Worm (Caenorhabditis elegans) whole organism, L1 larva: ENCODE data around the gene madf-9.

Experiments used
- C04F5.9 ChIP-seq: sonication (generic microtip); optimal IDR thresholded peaks from 2 replicates; lab custom pipeline; 2016; ENCODE audit warnings: missing genetic modification characterization, missing compliant biosample characterization
- C16A3.4 ChIP-seq: fragments of 150-350 bp; optimal IDR thresholded peaks from 2 replicates; lab custom pipeline; 2014; ENCODE audit warnings: missing biosample characterization, missing genetic modification characterization
- C34B4.2 ChIP-seq: sonication (generic microtip); optimal IDR thresholded peaks from 2 replicates; lab custom pipeline; 2017; ENCODE audit warnings: mild to moderate bottlenecking, missing genetic modification characterization, missing compliant biosample characterization
- aha-1 ChIP-seq: fragments of 150-350 bp; optimal IDR thresholded peaks from 2 replicates; lab custom pipeline; 2014; ENCODE audit warnings: missing biosample characterization, missing genetic modification characterization
- aly-2 ChIP-seq: fragments of 150-350 bp; optimal IDR thresholded peaks from 2 replicates; lab custom pipeline; 2014; ENCODE audit warnings: missing biosample characterization, missing genetic modification characterization
- blmp-1 ChIP-seq: fragments of 150-350 bp; optimal IDR thresholded peaks from 2 replicates; lab custom pipeline; 2014; ENCODE audit warnings: missing biosample characterization, missing genetic modification characterization
- ceh-63 ChIP-seq: fragments of 200-800 bp; sonication (Bioruptor generic); optimal IDR thresholded peaks from 2 replicates; lab custom pipeline; 2018; ENCODE audit warnings: mild to moderate bottlenecking, missing genetic modification characterization, missing compliant biosample characterization
- ceh-88 ChIP-seq: fragments of 200-800 bp; sonication (Bioruptor generic); IDR thresholded peaks from 2 replicates; pipeline ENCODE4 v1.3.6; 2022; ENCODE audit warnings: missing genetic modification characterization, missing compliant biosample characterization
- ceh-90 ChIP-seq: sonication (generic microtip); optimal IDR thresholded peaks from 2 replicates; lab custom pipeline; 2016; ENCODE audit warnings: missing genetic modification characterization, missing compliant biosample characterization
- efl-3 ChIP-seq: fragments of 200-800 bp; sonication (Bioruptor generic); optimal IDR thresholded peaks from 2 replicates; lab custom pipeline; 2018; ENCODE audit warnings: mild to moderate bottlenecking, missing genetic modification characterization, missing compliant biosample characterization
- egl-13 ChIP-seq: sonication (generic microtip); optimal IDR thresholded peaks from 2 replicates; lab custom pipeline; 2016; ENCODE audit warnings: missing genotype, missing genetic modification reagents, missing genetic modification characterization, missing compliant biosample characterization
- egl-27 ChIP-seq, 2 experiments: fragments of 150-350 bp in 1 of 2; sonication (generic microtip); optimal IDR thresholded peaks; 3 replicates each; lab custom pipeline; 2017 to 2018; ENCODE audit warnings: missing biosample characterization in 2 of 2, missing genetic modification characterization in 2 of 2, missing genetic modification reagents in 2 of 2
- elt-2 ChIP-seq: sonication (generic microtip); optimal IDR thresholded peaks from 2 replicates; lab custom pipeline; 2016; ENCODE audit warnings: missing genetic modification characterization, mild to moderate bottlenecking, inconsistent platforms, missing compliant biosample characterization, missing genetic modification reagents
- elt-3 ChIP-seq, 6 experiments: fragments of 150-350 bp in 1 of 6; sonication (generic microtip); optimal IDR thresholded peaks; 2 replicates each; lab custom pipeline; 2017 to 2018; ENCODE audit warnings: missing biosample characterization in 6 of 6, missing genetic modification characterization in 6 of 6, inconsistent platforms in 1 of 6
- ets-5 ChIP-seq: fragments of 200-800 bp; sonication (Bioruptor generic); IDR thresholded peaks from 2 replicates; pipeline ENCODE4 v1.3.6; 2022; ENCODE audit warnings: missing genetic modification characterization, missing compliant biosample characterization
- fkh-10 ChIP-seq: sonication (generic microtip); optimal IDR thresholded peaks from 2 replicates; lab custom pipeline; 2017; ENCODE audit warnings: missing biosample characterization, missing genetic modification reagents, missing genetic modification characterization
- fkh-4 ChIP-seq: sonication (generic microtip); optimal IDR thresholded peaks from 2 replicates; lab custom pipeline; 2016; ENCODE audit warnings: missing compliant biosample characterization, missing genetic modification characterization, borderline replicate concordance
- fos-1 ChIP-seq: fragments of 150-350 bp; optimal IDR thresholded peaks from 2 replicates; lab custom pipeline; 2014; ENCODE audit warnings: missing biosample characterization, missing genetic modification characterization
- grh-1 ChIP-seq: fragments of 200-800 bp; sonication (Bioruptor generic); IDR thresholded peaks from 2 replicates; pipeline ENCODE4 v1.3.6; 2022; ENCODE audit warnings: missing genetic modification reagents, missing genetic modification characterization, missing compliant biosample characterization
- hlh-17 ChIP-seq: fragments of 200-800 bp; sonication (Bioruptor generic); optimal IDR thresholded peaks from 2 replicates; lab custom pipeline; 2018; ENCODE audit warnings: missing genetic modification characterization, mild to moderate bottlenecking, missing compliant biosample characterization, moderate library complexity, borderline replicate concordance
- hlh-4 ChIP-seq: sonication (generic microtip); optimal IDR thresholded peaks from 2 replicates; lab custom pipeline; 2016; ENCODE audit warnings: mild to moderate bottlenecking, missing genetic modification characterization, missing compliant biosample characterization
- irx-1 ChIP-seq: sonication (generic microtip); optimal IDR thresholded peaks from 2 replicates; lab custom pipeline; 2016; ENCODE audit warnings: missing genetic modification characterization, missing compliant biosample characterization
- isw-1 ChIP-seq: fragments of 200-800 bp; sonication (Bioruptor generic); IDR thresholded peaks from 2 replicates; pipeline ENCODE4 v1.3.6; 2022; ENCODE audit warnings: missing genetic modification characterization, missing compliant biosample characterization
- jun-1 ChIP-seq: fragments of 150-350 bp; optimal IDR thresholded peaks from 2 replicates; lab custom pipeline; 2014; ENCODE audit warnings: missing biosample characterization, missing genetic modification reagents, missing genetic modification characterization
- lin-13 ChIP-seq: fragments of 150-350 bp; optimal IDR thresholded peaks from 2 replicates; lab custom pipeline; 2014; ENCODE audit warnings: missing biosample characterization, missing genetic modification reagents, missing genetic modification characterization
- lin-14 ChIP-seq: fragments of 200-800 bp; sonication (Bioruptor generic); optimal IDR thresholded peaks from 2 replicates; lab custom pipeline; 2018; ENCODE audit warnings: mild to moderate bottlenecking, missing genetic modification characterization, moderate library complexity, missing compliant biosample characterization
- lsy-2 ChIP-seq, 2 experiments: fragments of 150-350 bp; optimal IDR thresholded peaks; 2 replicates each; lab custom pipeline; 2014; ENCODE audit warnings: missing biosample characterization in 2 of 2, missing genetic modification characterization in 2 of 2
- mdl-1 ChIP-seq, 2 experiments: fragments of 150-350 bp; optimal IDR thresholded peaks; 2 replicates each; lab custom pipeline; 2014 to 2017; ENCODE audit warnings: missing biosample characterization in 2 of 2, missing genetic modification characterization in 2 of 2, inconsistent platforms in 1 of 2
- mef-2 ChIP-seq: fragments of 150-350 bp; optimal IDR thresholded peaks from 2 replicates; lab custom pipeline; 2014; ENCODE audit warnings: missing biosample characterization, missing genetic modification characterization
- mep-1 ChIP-seq: fragments of 150-350 bp; optimal IDR thresholded peaks from 2 replicates; lab custom pipeline; 2014; ENCODE audit warnings: missing biosample characterization, missing genetic modification characterization
- nhr-11 ChIP-seq: fragments of 150-350 bp; optimal IDR thresholded peaks from 2 replicates; lab custom pipeline; 2014; ENCODE audit warnings: missing biosample characterization, missing genetic modification characterization
- nhr-12 ChIP-seq: sonication (generic microtip); optimal IDR thresholded peaks from 2 replicates; lab custom pipeline; 2017; ENCODE audit warnings: missing biosample characterization, missing genetic modification characterization
- nhr-20 ChIP-seq: sonication (generic microtip); optimal IDR thresholded peaks from 2 replicates; lab custom pipeline; 2016; ENCODE audit warnings: mild to moderate bottlenecking, missing genetic modification characterization, missing compliant biosample characterization
- nhr-47 ChIP-seq: sonication (generic microtip); optimal IDR thresholded peaks from 2 replicates; lab custom pipeline; 2016; ENCODE audit warnings: mild to moderate bottlenecking, missing genetic modification characterization, moderate library complexity, missing compliant biosample characterization
- nhr-76 ChIP-seq: sonication (generic microtip); optimal IDR thresholded peaks from 2 replicates; lab custom pipeline; 2017; ENCODE audit warnings: missing biosample characterization, missing genetic modification characterization
- nhr-77 ChIP-seq: fragments of 150-350 bp; optimal IDR thresholded peaks from 2 replicates; lab custom pipeline; 2014; ENCODE audit warnings: missing biosample characterization, missing genetic modification characterization
- nhr-90 ChIP-seq: sonication (generic microtip); optimal IDR thresholded peaks from 2 replicates; lab custom pipeline; 2016; ENCODE audit warnings: mild to moderate bottlenecking, missing genetic modification characterization, missing compliant biosample characterization; ENCODE audit not compliant: poor library complexity
- pax-3 ChIP-seq: fragments of 200-800 bp; sonication (Bioruptor generic); optimal IDR thresholded peaks from 2 replicates; lab custom pipeline; 2018; ENCODE audit warnings: mild to moderate bottlenecking, missing genetic modification characterization, moderate library complexity, missing compliant biosample characterization
- pqm-1 ChIP-seq: sonication (generic microtip); optimal IDR thresholded peaks from 3 replicates; lab custom pipeline; 2017; ENCODE audit warnings: missing biosample characterization, missing genetic modification characterization
- rnt-1 ChIP-seq: sonication (generic microtip); optimal IDR thresholded peaks from 2 replicates; lab custom pipeline; 2016; ENCODE audit warnings: mild to moderate bottlenecking, missing genetic modification characterization, moderate library complexity, missing compliant biosample characterization
- skn-1 ChIP-seq: fragments of 150-350 bp; optimal IDR thresholded peaks from 2 replicates; lab custom pipeline; 2014; ENCODE audit warnings: missing biosample characterization, missing genetic modification characterization
- sox-4 ChIP-seq: sonication (generic microtip); optimal IDR thresholded peaks from 2 replicates; lab custom pipeline; 2016; ENCODE audit warnings: missing genetic modification characterization, missing compliant biosample characterization
- sptf-1 ChIP-seq: fragments of 150-350 bp; optimal IDR thresholded peaks from 2 replicates; lab custom pipeline; 2014; ENCODE audit warnings: missing biosample characterization, missing genetic modification characterization
- sup-37 ChIP-seq: fragments of 200-800 bp; sonication (Bioruptor generic); optimal IDR thresholded peaks from 2 replicates; lab custom pipeline; 2018; ENCODE audit warnings: mild to moderate bottlenecking, missing genetic modification characterization, missing compliant biosample characterization
- tbx-2 ChIP-seq: sonication (generic microtip); optimal IDR thresholded peaks from 2 replicates; lab custom pipeline; 2016; ENCODE audit warnings: missing genetic modification characterization, missing compliant biosample characterization
- tlp-1 ChIP-seq: fragments of 150-350 bp; optimal IDR thresholded peaks from 2 replicates; lab custom pipeline; 2014; ENCODE audit warnings: missing biosample characterization, missing genetic modification characterization
- unc-130 ChIP-seq: fragments of 150-350 bp; optimal IDR thresholded peaks from 2 replicates; lab custom pipeline; 2017; ENCODE audit warnings: missing biosample characterization, missing genetic modification characterization, inconsistent platforms
- unc-30 ChIP-seq: sonication (generic microtip); optimal IDR thresholded peaks from 2 replicates; lab custom pipeline; 2017; ENCODE audit warnings: missing biosample characterization, missing genetic modification characterization
- unc-62 ChIP-seq: fragments of 150-350 bp; optimal IDR thresholded peaks from 2 replicates; lab custom pipeline; 2014; ENCODE audit warnings: missing biosample characterization, missing genetic modification reagents, missing genetic modification characterization
- unc-98 ChIP-seq: fragments of 200-800 bp; sonication (Bioruptor generic); IDR thresholded peaks from 2 replicates; pipeline ENCODE4 v1.3.6; 2022; ENCODE audit warnings: missing genetic modification characterization, missing compliant biosample characterization
- vab-15 ChIP-seq: sonication (generic microtip); optimal IDR thresholded peaks from 2 replicates; lab custom pipeline; 2017; ENCODE audit warnings: missing genotype, mild to moderate bottlenecking, missing genetic modification characterization, missing compliant biosample characterization
- xbp-1 ChIP-seq: sonication (generic microtip); optimal IDR thresholded peaks from 2 replicates; lab custom pipeline; 2016; ENCODE audit warnings: missing genetic modification characterization, missing compliant biosample characterization
- zag-1 ChIP-seq: fragments of 150-350 bp; optimal IDR thresholded peaks from 2 replicates; lab custom pipeline; 2014; ENCODE audit warnings: missing biosample characterization, missing genetic modification characterization
- ztf-4 ChIP-seq: fragments of 150-350 bp; optimal IDR thresholded peaks from 2 replicates; lab custom pipeline; 2014; ENCODE audit warnings: missing biosample characterization, missing genetic modification characterization

madf-9 gene

ce11 chrIV:3648634-3649240, 11.9 kb downstream of the madf-9 start, which contains the start of gene CC8.2 (continued):
- TF ChIP-seq xbp-1 (tag; lab: Kevin White, UChicago) = no peak
- no peak for TF ChIP-seq egl-13 (tag; lab: Kevin White, UChicago)
- no peak for TF ChIP-seq nhr-12
- TF ChIP-seq nhr-47 = peak; percentile 58
- no peak for TF ChIP-seq aly-2 (tag; lab: Kevin White, UChicago)
- no peak for TF ChIP-seq C34B4.2 (tag; lab: Kevin White, UChicago)
- peak; percentile 55 for TF ChIP-seq blmp-1 (tag; lab: Kevin White, UChicago)
- TF ChIP-seq grh-1 = 0 out of 2 replicates have a peak, but pooled peaks have one; percentile 40
- TF ChIP-seq isw-1 (GFP tag; lab: Robert Waterston, UW) = no peak
- TF ChIP-seq fos-1 (tag; lab: Kevin White, UChicago) = no peak
- no peak for TF ChIP-seq sptf-1
- peak; percentile 45 for TF ChIP-seq unc-130
- TF ChIP-seq nhr-90 (tag; lab: Kevin White, UChicago) = peak; percentile 74
- no peak for TF ChIP-seq aha-1
- TF ChIP-seq sup-37 (GFP tag; lab: Kevin White, UChicago) = peak; percentile 6
- TF ChIP-seq ets-5 (GFP tag; lab: Robert Waterston, UW) = no peak
- no peak for TF ChIP-seq hlh-4 (tag; lab: Kevin White, UChicago)
- TF ChIP-seq efl-3 (GFP tag; lab: Kevin White, UChicago) = no peak
- no peak for TF ChIP-seq tlp-1 (tag; lab: Kevin White, UChicago)
- no peak for TF ChIP-seq pqm-1
- peak; percentile 59 for TF ChIP-seq nhr-20
- peak; percentile 17 for TF ChIP-seq C16A3.4 (tag; lab: Kevin White, UChicago)
- TF ChIP-seq hlh-17 = no peak
- TF ChIP-seq nhr-11 = no peak
- TF ChIP-seq mep-1 = no peak
- TF ChIP-seq C04F5.9 (tag; lab: Kevin White, UChicago) = no peak
- TF ChIP-seq unc-30 (tag; lab: Kevin White, UChicago) = no peak
- TF ChIP-seq elt-3 (tag; optimal IDR thresholded peaks at IDR 0.05; lab: Kevin White, UChicago) = peak in 4 of 6 experiments; percentile 5 to 84 (median 61)
- TF ChIP-seq lin-13 (GFP tag; lab: Kevin White, UChicago) = no peak
- TF ChIP-seq unc-98 (GFP tag; lab: Robert Waterston, UW) = no peak
- no peak for TF ChIP-seq mef-2 (tag; lab: Kevin White, UChicago)
- no peak for TF ChIP-seq nhr-76
- TF ChIP-seq jun-1 (tag; lab: Kevin White, UChicago) = no peak
- TF ChIP-seq nhr-77 = no peak
- TF ChIP-seq fkh-4 = no peak
- TF ChIP-seq lin-14 (GFP tag; lab: Kevin White, UChicago) = peak; percentile 82
- peak in 1 of 2 experiments; percentile 70 for TF ChIP-seq mdl-1 (tag; optimal IDR thresholded peaks at IDR 0.05; lab: Kevin White, UChicago)
- no peak for TF ChIP-seq egl-27 (tag; optimal IDR thresholded peaks at IDR 0.05; lab: Kevin White, UChicago)
- TF ChIP-seq fkh-10 = no peak
- TF ChIP-seq ceh-63 (GFP tag; lab: Kevin White, UChicago) = no peak
- no peak for TF ChIP-seq vab-15 (tag; lab: Kevin White, UChicago)
- TF ChIP-seq irx-1 (tag; lab: Kevin White, UChicago) = no peak
- no peak for TF ChIP-seq unc-62 (GFP tag; lab: Kevin White, UChicago)
- no peak for TF ChIP-seq pax-3 (tag; lab: Kevin White, UChicago)
- no peak for TF ChIP-seq ceh-90 (tag; lab: Kevin White, UChicago)
- TF ChIP-seq ceh-88 (GFP tag; lab: Robert Waterston, UW) = no peak
- TF ChIP-seq skn-1 (tag; lab: Kevin White, UChicago) = no peak
- peak; percentile 17 to 50 for TF ChIP-seq lsy-2 (tag; optimal IDR thresholded peaks at IDR 0.05; lab: Kevin White, UChicago)
- no peak for TF ChIP-seq zag-1 (tag; lab: Kevin White, UChicago)
- TF ChIP-seq sox-4 (tag; lab: Kevin White, UChicago) = no peak
- no peak for TF ChIP-seq ztf-4
- TF ChIP-seq elt-2 (tag; lab: Kevin White, UChicago) = no peak
- TF ChIP-seq rnt-1 (tag; lab: Kevin White, UChicago) = no peak
- peak; percentile 63 for TF ChIP-seq tbx-2
